Fruit fly (Drosophila melanogaster) whole organism, pupa: Measurements from ENCODE around the gene lgs.

Experiments
- CG10348 ChIP-seq: fragments of 200-800 bp; sonication (Bioruptor generic); IDR thresholded peaks from 2 replicates; pipeline ENCODE4 v1.3.6; 2022; ENCODE audit warnings: missing biosample characterization, missing genetic modification characterization
- CG12605 ChIP-seq: fragments of 200-800 bp; sonication (Bioruptor generic); IDR thresholded peaks from 2 replicates; pipeline ENCODE4 v1.3.6; 2022; ENCODE audit warnings: missing biosample characterization, missing genetic modification characterization
- CG13204 ChIP-seq: fragments of 200-800 bp; sonication (Bioruptor generic); optimal IDR thresholded peaks from 2 replicates; lab custom pipeline; 2018; ENCODE audit warnings: missing biosample characterization, mild to moderate bottlenecking, missing genetic modification characterization, moderate library complexity
- CG14655 ChIP-seq: fragments of 200-800 bp; sonication (Bioruptor generic); optimal IDR thresholded peaks from 3 replicates; lab custom pipeline; 2017; ENCODE audit warnings: mild to moderate bottlenecking, missing biosample characterization, missing genetic modification reagents, missing genetic modification characterization
- CG15710 ChIP-seq: fragments of 200-800 bp; sonication (Bioruptor generic); optimal IDR thresholded peaks from 2 replicates; lab custom pipeline; 2018; ENCODE audit warnings: missing biosample characterization, mild to moderate bottlenecking, missing genetic modification characterization, moderate library complexity
- CG17806 ChIP-seq: fragments of 200-800 bp; sonication (Bioruptor generic); optimal IDR thresholded peaks from 2 replicates; lab custom pipeline; 2018; ENCODE audit warnings: missing biosample characterization, mild to moderate bottlenecking, missing genetic modification characterization, moderate library complexity
- CG32121 ChIP-seq: fragments of 200-800 bp; sonication (Bioruptor generic); IDR thresholded peaks from 2 replicates; pipeline ENCODE4 v1.3.6; 2022; ENCODE audit warnings: missing biosample characterization, missing genetic modification characterization
- CG34367 ChIP-seq: fragments of 200-800 bp; sonication (Bioruptor generic); optimal IDR thresholded peaks from 2 replicates; lab custom pipeline; 2018; ENCODE audit warnings: missing biosample characterization, mild to moderate bottlenecking, missing genetic modification characterization
- CG4496 ChIP-seq: fragments of 200-800 bp; sonication (Bioruptor generic); IDR thresholded peaks from 3 replicates; pipeline ENCODE4 v1.3.6; 2022; ENCODE audit warnings: missing biosample characterization, missing genetic modification characterization
- CG8159 ChIP-seq: fragments of 200-800 bp; sonication (Bioruptor generic); optimal IDR thresholded peaks from 3 replicates; lab custom pipeline; 2018; ENCODE audit warnings: missing biosample characterization, mild to moderate bottlenecking, missing genetic modification characterization, moderate library complexity
- CG8301 ChIP-seq: fragments of 200-800 bp; sonication (Bioruptor generic); optimal IDR thresholded peaks from 2 replicates; lab custom pipeline; 2018; ENCODE audit warnings: missing biosample characterization, mild to moderate bottlenecking, missing genetic modification characterization
- CG9948 ChIP-seq: fragments of 200-800 bp; sonication (Bioruptor generic); optimal IDR thresholded peaks from 2 replicates; lab custom pipeline; 2018; ENCODE audit warnings: missing biosample characterization, mild to moderate bottlenecking, missing genetic modification characterization, moderate library complexity
- D1 ChIP-seq: fragments of 200-800 bp; sonication (Bioruptor generic); optimal IDR thresholded peaks from 2 replicates; lab custom pipeline; 2018; ENCODE audit warnings: missing biosample characterization, mild to moderate bottlenecking, missing genetic modification characterization, moderate library complexity
- EcR ChIP-seq: fragments of 200-800 bp; sonication (Bioruptor generic); optimal IDR thresholded peaks from 3 replicates; lab custom pipeline; 2019; ENCODE audit warnings: missing biosample characterization, missing genetic modification characterization, mild to moderate bottlenecking, moderate library complexity, missing genetic modification reagents
- Ets98B ChIP-seq: fragments of 200-800 bp; sonication (Bioruptor generic); IDR thresholded peaks from 2 replicates; pipeline ENCODE4 v1.3.6; 2022; ENCODE audit warnings: missing biosample characterization, missing genetic modification characterization
- Pif1A ChIP-seq: fragments of 200-800 bp; sonication (Bioruptor generic); optimal IDR thresholded peaks from 3 replicates; lab custom pipeline; 2016; ENCODE audit warnings: missing biosample characterization, missing genetic modification characterization
- Pif1B ChIP-seq: fragments of 200-800 bp; sonication (Bioruptor generic); optimal IDR thresholded peaks from 3 replicates; lab custom pipeline; 2016; ENCODE audit warnings: missing biosample characterization, missing genetic modification characterization
- Snoo ChIP-seq: fragments of 200-800 bp; sonication (Bioruptor generic); optimal IDR thresholded peaks from 3 replicates; lab custom pipeline; 2017; ENCODE audit warnings: missing biosample characterization, mild to moderate bottlenecking, missing genetic modification characterization, inconsistent platforms
- fd96Ca ChIP-seq: fragments of 200-800 bp; sonication (Bioruptor generic); IDR thresholded peaks from 3 replicates; pipeline ENCODE4 v1.3.6; 2022; ENCODE audit warnings: missing biosample characterization, missing genetic modification characterization
- gl ChIP-seq: fragments of 200-800 bp; sonication (Bioruptor generic); optimal IDR thresholded peaks from 2 replicates; lab custom pipeline; 2018; ENCODE audit warnings: missing biosample characterization, mild to moderate bottlenecking, missing genetic modification characterization
- rn ChIP-seq: fragments of 200-800 bp; sonication (Bioruptor generic); IDR thresholded peaks from 2 replicates; pipeline ENCODE4 v1.3.6; 2022; ENCODE audit warnings: missing biosample characterization, missing genetic modification characterization

Gene lgs

dm6 chr4:468634-469238, 25.0 kb upstream of the lgs start:
- no peak for TF ChIP-seq Snoo
- no peak for TF ChIP-seq D1 (tag; lab: Kevin White, UChicago)
- TF ChIP-seq CG34367 (tag; lab: Kevin White, UChicago) = no peak
- no peak for TF ChIP-seq fd96Ca (GFP tag; lab: Robert Waterston, UW)
- no peak for TF ChIP-seq CG15710 (tag; lab: Kevin White, UChicago)
- no peak for TF ChIP-seq rn
- no peak for TF ChIP-seq CG17806 (tag; lab: Kevin White, UChicago)
- no peak for TF ChIP-seq CG4496

- TF ChIP-seq EcR = no peak
- TF ChIP-seq fd96Ca (GFP tag; lab: Robert Waterston, UW) = no peak
- no peak for TF ChIP-seq CG12605 (GFP tag; lab: Robert Waterston, UW)
- TF ChIP-seq D1 (tag; lab: Kevin White, UChicago) = no peak
- no peak for TF ChIP-seq Ets98B (GFP tag; lab: Robert Waterston, UW)
- TF ChIP-seq CG34367 (tag; lab: Kevin White, UChicago) = no peak
- no peak for TF ChIP-seq CG17806 (tag; lab: Kevin White, UChicago)
- TF ChIP-seq Pif1A (GFP tag; lab: Kevin White, UChicago) = no peak
- TF ChIP-seq Pif1B (GFP tag; lab: Kevin White, UChicago) = no peak
- no peak for TF ChIP-seq CG15710 (tag; lab: Kevin White, UChicago)
- TF ChIP-seq CG32121 = no peak
- TF ChIP-seq CG4496 = no peak
- TF ChIP-seq Snoo = no peak
- TF ChIP-seq CG13204 = no peak
- TF ChIP-seq CG9948 = no peak
- no peak for TF ChIP-seq CG14655 (GFP tag; lab: Kevin White, UChicago)
- TF ChIP-seq CG8159 (tag; lab: Kevin White, UChicago) = no peak
Observed at dm6 chr4:468031-468430, 24.3 kb upstream of the lgs start.

DNA sequence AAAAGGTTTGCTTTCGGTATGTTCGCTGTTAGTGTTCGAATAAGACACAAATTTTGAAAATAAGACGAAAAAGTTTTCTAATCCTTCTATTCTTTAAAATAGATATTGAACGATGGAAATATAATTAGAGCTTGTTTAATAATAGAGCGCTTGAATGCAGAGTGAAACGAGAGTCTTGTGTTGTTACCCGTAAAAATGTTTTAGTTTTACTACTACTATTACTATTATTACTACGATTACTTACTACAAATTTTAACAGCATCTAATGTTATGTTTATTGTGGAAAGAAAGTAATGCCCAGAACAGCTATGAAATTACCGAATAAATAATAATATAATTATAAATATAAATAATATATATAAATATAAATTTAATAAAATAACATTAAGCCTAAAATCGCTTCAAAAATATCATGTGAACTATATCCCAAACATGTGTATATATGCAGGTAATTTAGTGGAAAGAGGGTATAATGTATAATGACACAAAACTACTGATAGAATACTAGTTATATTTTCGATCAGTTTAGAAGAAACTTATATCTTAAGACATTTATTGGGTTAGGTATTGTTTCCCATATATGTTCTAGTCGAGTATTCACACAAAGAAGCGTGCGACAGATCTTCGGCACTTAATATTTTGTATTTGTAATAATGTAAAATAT, 23.4 kb upstream of the lgs start, which contains the start of gene CG33941:
CG33941 (plus strand) TSS at position 522 of the 664 bp plus-strand sequence.
- no peak for TF ChIP-seq Ets98B (GFP tag; lab: Robert Waterston, UW)
- no peak for TF ChIP-seq CG15710 (tag; lab: Kevin White, UChicago)
- no peak for TF ChIP-seq CG12605 (GFP tag; lab: Robert Waterston, UW)
- TF ChIP-seq gl (tag; lab: Kevin White, UChicago) = no peak
- no peak for TF ChIP-seq CG34367 (tag; lab: Kevin White, UChicago)
- no peak for TF ChIP-seq CG10348
- no peak for TF ChIP-seq rn

DNA sequence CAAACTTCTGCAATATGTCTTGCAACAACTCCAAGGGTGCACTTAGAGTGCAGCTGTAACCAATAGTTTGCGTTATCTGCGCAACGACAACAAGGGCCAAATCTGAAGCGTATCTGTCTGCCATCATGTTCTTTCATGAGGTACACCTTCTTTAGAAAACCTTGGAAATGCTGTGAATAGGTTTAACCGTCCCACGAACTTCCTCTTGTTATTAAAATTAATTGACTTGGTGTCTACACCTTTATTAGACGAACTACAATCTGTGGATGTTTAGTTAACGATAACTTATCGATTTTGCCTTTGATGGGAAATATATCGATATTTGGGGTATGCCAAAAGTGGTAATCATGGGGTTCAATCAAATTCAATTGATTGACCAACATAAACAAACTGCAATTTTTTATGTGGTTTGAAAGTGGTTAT, 22.8 kb upstream of the lgs start, which contains the start of gene Taf3:
Taf3 (minus strand) TSS at position 286 of the 423 bp plus-strand sequence.
- TF ChIP-seq CG12605 (GFP tag; lab: Robert Waterston, UW) (no peak), gl (tag; lab: Kevin White, UChicago) (no peak), CG32121 (no peak), CG14655 (GFP tag; lab: Kevin White, UChicago) (no peak), EcR (no peak), Ets98B (GFP tag; lab: Robert Waterston, UW) (no peak), CG8301 (no peak), Pif1A (GFP tag; lab: Kevin White, UChicago) (no peak), CG34367 (tag; lab: Kevin White, UChicago) (no peak), CG13204 (no peak), CG10348 (no peak), CG4496 (no peak), fd96Ca (GFP tag; lab: Robert Waterston, UW) (no peak), CG15710 (tag; lab: Kevin White, UChicago) (no peak), Pif1B (GFP tag; lab: Kevin White, UChicago) (no peak), CG8159 (tag; lab: Kevin White, UChicago) (no peak), CG17806 (tag; lab: Kevin White, UChicago) (no peak), D1 (tag; lab: Kevin White, UChicago) (no peak), Snoo (no peak), rn (no peak)

- TF ChIP-seq rn (no peak), EcR (no peak), Pif1B (GFP tag; lab: Kevin White, UChicago) (no peak), gl (tag; lab: Kevin White, UChicago) (no peak), CG15710 (tag; lab: Kevin White, UChicago) (no peak), CG12605 (GFP tag; lab: Robert Waterston, UW) (no peak), CG8159 (tag; lab: Kevin White, UChicago) (no peak), CG17806 (tag; lab: Kevin White, UChicago) (no peak), Snoo (no peak), Ets98B (GFP tag; lab: Robert Waterston, UW) (no peak), CG34367 (tag; lab: Kevin White, UChicago) (no peak), CG8301 (no peak), CG32121 (no peak), Pif1A (GFP tag; lab: Kevin White, UChicago) (no peak), CG4496 (no peak), D1 (tag; lab: Kevin White, UChicago) (no peak), CG9948 (no peak)
Observed at dm6 chr4:458608-459007, 14.9 kb upstream of the lgs start.

- TF ChIP-seq CG14655 (GFP tag; lab: Kevin White, UChicago) = no peak
- no peak for TF ChIP-seq rn
- TF ChIP-seq CG10348 = no peak
- no peak for TF ChIP-seq CG17806 (tag; lab: Kevin White, UChicago)
- no peak for TF ChIP-seq CG15710 (tag; lab: Kevin White, UChicago)
- TF ChIP-seq CG34367 (tag; lab: Kevin White, UChicago) = no peak
- no peak for TF ChIP-seq CG8301
- no peak for TF ChIP-seq CG13204
- no peak for TF ChIP-seq CG32121
Observed at dm6 chr4:453303-453702, 9.6 kb upstream of the lgs start.
